Fruit fly (Drosophila melanogaster): ENCODE measurements around the gene Pcp.

Gene Pcp

dm6 chr2L:7026988-7027908 lies 5.8 kb downstream of the Pcp start, which contains the start of the genes CG31908 and MME1 (continued):
- TF ChIP-seq dmrt11E (tag; optimal IDR thresholded peaks at IDR 0.05) (no peak), ATbp (GFP tag; optimal IDR thresholded peaks at IDR 0.05) (no peak), CG3065 (GFP tag; optimal IDR thresholded peaks at IDR 0.05) (no peak), CG2202 (tag; optimal IDR thresholded peaks at IDR 0.05) (no peak), YL-1 (GFP tag; optimal IDR thresholded peaks at IDR 0.05) (peak; percentile 69), CG11695 (GFP tag; IDR thresholded peaks at IDR 0.05) (no peak), CG11696 (GFP tag; IDR thresholded peaks at IDR 0.05) (no peak), Sox100B (GFP tag; optimal IDR thresholded peaks at IDR 0.05) (no peak), CG30020 (tag; optimal IDR thresholded peaks at IDR 0.05) (no peak), CG11398 (GFP tag; optimal IDR thresholded peaks at IDR 0.05) (no peak), Tbp (GFP tag; optimal IDR thresholded peaks at IDR 0.05) (no peak), CG2875 (GFP tag; optimal IDR thresholded peaks at IDR 0.05) (no peak), Hey (tag; optimal IDR thresholded peaks at IDR 0.05) (no peak), gce (GFP tag; IDR thresholded peaks at IDR 0.05) (no peak), ro (GFP tag; IDR thresholded peaks at IDR 0.05) (no peak), CG10959 (GFP tag; IDR thresholded peaks at IDR 0.05) (no peak), MESR4 (GFP tag; optimal IDR thresholded peaks at IDR 0.05) (peak; percentile 94), CG14014 (GFP tag; IDR thresholded peaks at IDR 0.05) (no peak), Dek (tag; optimal IDR thresholded peaks at IDR 0.05) (no peak), lab (GFP tag; optimal IDR thresholded peaks at IDR 0.05) (peak; percentile 20), zf30C (GFP tag; optimal IDR thresholded peaks at IDR 0.05) (no peak), unc-4 (GFP tag; IDR thresholded peaks at IDR 0.05; ENCODE audit: partially characterized antibody) (peak; percentile 77), gsb-n (tag; optimal IDR thresholded peaks at IDR 0.05) (peak; percentile 17), Doc2 (GFP tag; IDR thresholded peaks at IDR 0.05) (no peak), CG8944 (GFP tag; optimal IDR thresholded peaks at IDR 0.05) (no peak), Aef1 (GFP tag; IDR thresholded peaks at IDR 0.05) (peak; percentile 20; the same call in 1 of the 3 replicates), Taf1 (GFP tag; IDR thresholded peaks at IDR 0.05) (no peak), caup (GFP tag; optimal IDR thresholded peaks at IDR 0.05; ENCODE audit: severe bottlenecking) (no peak), pho (GFP tag; optimal IDR thresholded peaks at IDR 0.05) (peak; percentile 52), CG11085 (GFP tag; IDR thresholded peaks at IDR 0.05) (no peak), Eip74EF (GFP tag; optimal IDR thresholded peaks at IDR 0.05) (no peak), NfI (GFP tag; optimal IDR thresholded peaks at IDR 0.05) (peak; percentile 14), CG18262 (tag; optimal IDR thresholded peaks at IDR 0.05) (peak; percentile 3), CG12299 (tag; optimal IDR thresholded peaks at IDR 0.05) (no peak), CG10321 (GFP tag; IDR thresholded peaks at IDR 0.05) (no peak), ci (GFP tag; IDR thresholded peaks at IDR 0.05) (0 out of 3 replicates have a peak, but pooled peaks have one; percentile 42), CG9727 (GFP tag; optimal IDR thresholded peaks at IDR 0.05) (no peak), CG2120 (GFP tag; optimal IDR thresholded peaks at IDR 0.05) (peak; percentile 61), CG10654 (GFP tag; optimal IDR thresholded peaks at IDR 0.05) (no peak), CG6683 (GFP tag; optimal IDR thresholded peaks at IDR 0.05) (no peak), GATAe (GFP tag; conservative IDR thresholded peaks at IDR 0.05) (no peak), CTCF (GFP tag; optimal IDR thresholded peaks at IDR 0.05) (no peak), sna (GFP tag; IDR thresholded peaks at IDR 0.05; ENCODE audit: partially characterized antibody) (peak; percentile 82), zen (tag; optimal IDR thresholded peaks at IDR 0.05) (peak; percentile 62), Stat92E (GFP tag; optimal IDR thresholded peaks at IDR 0.05) (no peak), schlank (tag; optimal IDR thresholded peaks at IDR 0.05) (no peak), mld (GFP tag; IDR thresholded peaks at IDR 0.05; ENCODE audit: partially characterized antibody) (no peak; the same call in 2 of the 3 replicates), kah (GFP tag; optimal IDR thresholded peaks at IDR 0.05) (no peak)
